Worm (Caenorhabditis elegans): ENCODE results near the gene acr-14.

Gene acr-14

DNA sequence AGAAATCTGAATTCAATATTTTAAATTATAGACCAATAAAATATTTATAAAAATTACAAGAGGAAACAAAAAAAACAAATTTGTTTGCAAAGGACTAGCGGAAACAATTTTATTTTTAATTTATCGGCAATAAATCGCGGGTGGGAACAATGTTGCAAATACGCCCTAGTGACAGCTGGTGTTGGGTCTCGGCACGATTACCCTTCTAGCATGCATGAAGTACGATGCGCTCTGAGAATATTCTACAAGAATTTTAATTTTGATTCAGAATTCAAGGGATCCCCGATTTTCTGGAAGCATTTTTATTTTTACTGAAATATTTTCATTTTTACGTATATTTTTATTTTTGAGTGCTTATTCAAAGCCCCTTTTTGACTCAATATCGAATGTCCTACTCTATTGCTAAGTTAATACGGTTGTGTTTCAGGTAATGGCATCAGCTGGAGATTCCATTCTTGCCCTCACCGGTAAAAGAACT lies 8.1 kb upstream of the acr-14 start, which contains the start of the genes mig-5 and cct-1 (continued):
- TF ChIP-seq Y67H2A.10 (GFP tag; conservative IDR thresholded peaks at IDR 0.05), result peak; percentile 54; the same call in 1 of the 2 replicates
- 0 out of 2 replicates have a peak, but pooled peaks have one; percentile 18 for TF ChIP-seq ztf-28 (GFP tag; IDR thresholded peaks at IDR 0.05)
- TF ChIP-seq aptf-2 (GFP tag; conservative IDR thresholded peaks at IDR 0.05), result no peak
- peak; percentile 81 for TF ChIP-seq C17E4.6 (GFP tag; IDR thresholded peaks at IDR 0.05)
- peak; percentile 84 for TF ChIP-seq ceh-27 (GFP tag; optimal IDR thresholded peaks at IDR 0.05)
- TF ChIP-seq cebp-2 (GFP tag; IDR thresholded peaks at IDR 0.05), result no peak
- peak; percentile 90 for TF ChIP-seq hsf-1 (GFP tag; IDR thresholded peaks at IDR 0.05)
- TF ChIP-seq xnd-1 (tag; optimal IDR thresholded peaks at IDR 0.05), result peak; percentile 16
- no peak for TF ChIP-seq nhr-120 (GFP tag; IDR thresholded peaks at IDR 0.05)
- TF ChIP-seq dpff-1 (tag; optimal IDR thresholded peaks at IDR 0.05), result no peak
- TF ChIP-seq ztf-26 (tag; optimal IDR thresholded peaks at IDR 0.05), result peak; percentile 74
- no peak for TF ChIP-seq ccch-3 (GFP tag; optimal IDR thresholded peaks at IDR 0.05)
- peak; percentile 94 for TF ChIP-seq K11D2.4 (GFP tag; IDR thresholded peaks at IDR 0.05)
- peak; percentile 87 for TF ChIP-seq somi-1 (GFP tag; optimal IDR thresholded peaks at IDR 0.05)
- TF ChIP-seq hmg-20 (GFP tag; IDR thresholded peaks at IDR 0.05), result peak; percentile 73; the same call in 1 of the 2 replicates
- peak; percentile 86 for TF ChIP-seq madf-10 (tag; optimal IDR thresholded peaks at IDR 0.05)
- TF ChIP-seq mcd-1 (GFP tag; IDR thresholded peaks at IDR 0.05), result peak; percentile 99
- no peak for TF ChIP-seq Y79H2A.3 (GFP tag; conservative IDR thresholded peaks at IDR 0.05)
- TF ChIP-seq D2030.7 (GFP tag; IDR thresholded peaks at IDR 0.05), result peak; percentile 64; the same call in 1 of the 2 replicates
- TF ChIP-seq let-607 (tag; optimal IDR thresholded peaks at IDR 0.05), result peak in 1 of 2 experiments; percentile 84
- peak; percentile 91 for TF ChIP-seq ekl-4 (GFP tag; IDR thresholded peaks at IDR 0.05)
- TF ChIP-seq rec-8 (tag; optimal IDR thresholded peaks at IDR 0.05), result no peak
- peak; percentile 87 for TF ChIP-seq ceh-91 (GFP tag; IDR thresholded peaks at IDR 0.05)
- TF ChIP-seq K12H6.12 (tag; optimal IDR thresholded peaks at IDR 0.05), result peak; percentile 77
- TF ChIP-seq snpc-1.1 (tag; optimal IDR thresholded peaks at IDR 0.05; ENCODE audit: insufficient read depth), result peak; percentile 0
- no peak for TF ChIP-seq ets-4 (GFP tag; optimal IDR thresholded peaks at IDR 0.05)
- TF ChIP-seq C06A6.2 (GFP tag; conservative IDR thresholded peaks at IDR 0.05), result peak; percentile 86
- peak; percentile 84 for TF ChIP-seq repo-1 (tag; optimal IDR thresholded peaks at IDR 0.05)
- peak; percentile 74 for TF ChIP-seq lir-1 (GFP tag; conservative IDR thresholded peaks at IDR 0.05)
- TF ChIP-seq hmg-1.2 (GFP tag; IDR thresholded peaks at IDR 0.05), result peak; percentile 75
- no peak for TF ChIP-seq nhr-179 (tag; optimal IDR thresholded peaks at IDR 0.05)
- peak; percentile 96 for TF ChIP-seq ZK185.1 (tag; optimal IDR thresholded peaks at IDR 0.05; ENCODE audit: poor library complexity, severe bottlenecking)
- peak; percentile 26 for TF ChIP-seq snpc-3.4 (tag; optimal IDR thresholded peaks at IDR 0.05)
- peak; percentile 96 for TF ChIP-seq attf-5 (GFP tag; optimal IDR thresholded peaks at IDR 0.05)
- TF ChIP-seq dox-1 (GFP tag; IDR thresholded peaks at IDR 0.05), result peak; percentile 95
- TF ChIP-seq pbrm-1 (GFP tag; IDR thresholded peaks at IDR 0.05), result peak; percentile 94
- TF ChIP-seq madf-6 (GFP tag; IDR thresholded peaks at IDR 0.05), result peak; percentile 85
- TF ChIP-seq egl-44 (GFP tag; IDR thresholded peaks at IDR 0.05), result no peak
- TF ChIP-seq pha-4 (tag; optimal IDR thresholded peaks at IDR 0.05), result peak; percentile 86
- TF ChIP-seq ama-1 (optimal IDR thresholded peaks at IDR 0.05), result no peak
- no peak for TF ChIP-seq ama-1 (GFP tag; optimal IDR thresholded peaks at IDR 0.05)
- TF ChIP-seq ztf-18 (tag; optimal IDR thresholded peaks at IDR 0.05), result peak; percentile 77
- peak; percentile 46 for TF ChIP-seq B0035.1 (tag; optimal IDR thresholded peaks at IDR 0.05)
- TF ChIP-seq die-1 (tag; optimal IDR thresholded peaks at IDR 0.05), result peak; percentile 30
- TF ChIP-seq B0019.2 (GFP tag; conservative IDR thresholded peaks at IDR 0.05), result 0 out of 2 replicates have a peak, but pooled peaks have one; percentile 22
- peak; percentile 91 for TF ChIP-seq rcor-1 (GFP tag; IDR thresholded peaks at IDR 0.05)
- TF ChIP-seq sdz-38 (tag; optimal IDR thresholded peaks at IDR 0.05), result no peak
- TF ChIP-seq ceh-58 (GFP tag; IDR thresholded peaks at IDR 0.05), result no peak

Data from whole organism, young adult.